Worm (Caenorhabditis elegans) whole organism, L2 larva: ENCODE data around the gene gyf-1.
A peak's percentile ranks its signal among the peaks of the same experiment; 100 is the strongest.

Experiments used
- crh-2 ChIP-seq: sonication (generic microtip); optimal IDR thresholded peaks from 2 replicates; lab custom pipeline; 2017; ENCODE audit warnings: missing biosample characterization, missing genetic modification characterization
- egl-27 ChIP-seq: sonication (generic microtip); optimal IDR thresholded peaks from 3 replicates; lab custom pipeline; 2017; ENCODE audit warnings: missing biosample characterization, missing genetic modification reagents, missing genetic modification characterization
- elt-3 ChIP-seq: sonication (generic microtip); optimal IDR thresholded peaks from 2 replicates; lab custom pipeline; 2017; ENCODE audit warnings: missing biosample characterization, missing genetic modification characterization
- fos-1 ChIP-seq: fragments of 150-350 bp; optimal IDR thresholded peaks from 2 replicates; lab custom pipeline; 2014; ENCODE audit warnings: missing biosample characterization, missing genetic modification characterization
- lin-13 ChIP-seq: fragments of 150-350 bp; optimal IDR thresholded peaks from 2 replicates; lab custom pipeline; 2014; ENCODE audit warnings: missing biosample characterization, missing genetic modification reagents, missing genetic modification characterization
- lin-39 ChIP-seq: fragments of 150-350 bp; optimal IDR thresholded peaks from 2 replicates; lab custom pipeline; 2014; ENCODE audit warnings: missing biosample characterization, missing genetic modification reagents, missing genetic modification characterization
- lsy-2 ChIP-seq, 2 experiments: fragments of 150-350 bp in 1 of 2; sonication (generic microtip) in 1 of 2; optimal IDR thresholded peaks; 2 replicates each; lab custom pipeline; 2014 to 2017; ENCODE audit warnings: missing biosample characterization in 2 of 2, missing genetic modification characterization in 2 of 2
- mdl-1 ChIP-seq, 2 experiments: fragments of 150-350 bp in 1 of 2; sonication (generic microtip) in 1 of 2; optimal IDR thresholded peaks; 2 replicates each; lab custom pipeline; 2017; ENCODE audit warnings: missing biosample characterization in 2 of 2, missing genetic modification characterization in 2 of 2
- nhr-77 ChIP-seq: fragments of 150-350 bp; optimal IDR thresholded peaks from 2 replicates; lab custom pipeline; 2014; ENCODE audit warnings: missing biosample characterization, missing genetic modification characterization
- ztf-11 ChIP-seq: sonication (generic microtip); optimal IDR thresholded peaks from 2 replicates; lab custom pipeline; 2017; ENCODE audit warnings: missing biosample characterization, missing genetic modification characterization
- ztf-4 ChIP-seq: fragments of 150-350 bp; optimal IDR thresholded peaks from 2 replicates; lab custom pipeline; 2014; ENCODE audit warnings: missing biosample characterization, missing genetic modification characterization

DNA sequence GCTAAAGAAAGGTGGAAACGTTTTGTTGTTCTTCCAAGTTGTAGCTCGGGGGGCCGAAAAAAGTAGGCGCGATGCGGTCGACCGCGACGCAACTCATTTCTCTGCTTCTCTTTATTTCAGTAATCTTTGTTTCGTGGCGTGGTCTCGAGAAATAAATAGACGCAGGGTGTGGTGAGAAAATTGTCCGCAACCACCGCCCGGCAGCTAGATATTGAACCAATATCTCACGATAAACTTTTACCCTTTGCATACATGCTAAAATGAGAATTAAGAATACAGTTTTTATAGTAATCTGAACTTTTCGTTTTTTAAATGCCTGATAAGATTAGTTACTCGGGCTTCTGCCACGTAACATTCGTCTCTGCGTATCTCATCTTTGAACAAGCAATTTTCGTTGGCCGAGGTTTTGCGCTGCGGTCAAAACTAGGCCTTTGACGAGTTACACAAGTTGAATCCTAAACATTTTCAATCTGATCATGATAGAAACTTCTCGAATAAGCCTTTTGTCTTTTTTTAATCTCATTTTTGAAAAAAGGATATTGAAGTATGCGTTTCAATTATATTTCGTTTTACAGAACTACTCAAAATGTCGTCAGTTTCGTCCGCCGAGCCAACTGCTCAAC lies at the start of gene gyf-1:
- TF ChIP-seq nhr-77 (tag; lab: Kevin White, UChicago) (no peak), ztf-4 (tag; lab: Kevin White, UChicago) (no peak), lin-39 (tag; lab: Kevin White, UChicago) (no peak), lin-13 (GFP tag; lab: Kevin White, UChicago) (no peak), crh-2 (tag; lab: Kevin White, UChicago) (peak; percentile 61), fos-1 (tag; lab: Kevin White, UChicago) (peak; percentile 44), lsy-2 (tag; optimal IDR thresholded peaks at IDR 0.05; lab: Kevin White, UChicago) (peak in 1 of 2 experiments; percentile 51), elt-3 (tag; lab: Kevin White, UChicago) (no peak), mdl-1 (tag; optimal IDR thresholded peaks at IDR 0.05; lab: Kevin White, UChicago) (no peak), egl-27 (tag; lab: Kevin White, UChicago) (no peak), ztf-11 (tag; lab: Kevin White, UChicago) (no peak)
